Worm (Caenorhabditis elegans) whole organism, early embryonic: ENCODE results near the gene pcp-4.

Experiments used
- B0310.2 ChIP-seq: sonication (generic microtip); optimal IDR thresholded peaks from 2 replicates; lab custom pipeline; 2016; ENCODE audit warnings: mild to moderate bottlenecking, missing genetic modification characterization, missing compliant biosample characterization
- F13C5.2 ChIP-seq: sonication (generic microtip); optimal IDR thresholded peaks from 2 replicates; lab custom pipeline; 2017; ENCODE audit warnings: mild to moderate bottlenecking, missing genetic modification characterization, inconsistent platforms, missing compliant biosample characterization
- aly-1 ChIP-seq: sonication (generic microtip); optimal IDR thresholded peaks from 2 replicates; lab custom pipeline; 2016; ENCODE audit warnings: missing genetic modification characterization, missing compliant biosample characterization
- ama-1 ChIP-seq: fragments of 150-350 bp; optimal IDR thresholded peaks from 2 replicates; lab custom pipeline; 2014
- ceh-13 ChIP-seq: fragments of 200-800 bp; sonication (Bioruptor generic); optimal IDR thresholded peaks from 2 replicates; lab custom pipeline; 2018; ENCODE audit warnings: mild to moderate bottlenecking, missing genetic modification characterization, missing compliant biosample characterization
- ceh-36 ChIP-seq: sonication (generic microtip); optimal IDR thresholded peaks from 2 replicates; lab custom pipeline; 2016; ENCODE audit warnings: missing genetic modification characterization, inconsistent platforms, missing compliant biosample characterization
- ets-7 ChIP-seq: sonication (generic microtip); optimal IDR thresholded peaks from 2 replicates; lab custom pipeline; 2016; ENCODE audit warnings: missing genotype, missing genetic modification characterization, missing compliant biosample characterization
- flt-1 ChIP-seq: fragments of 200-800 bp; sonication (Bioruptor generic); IDR thresholded peaks from 2 replicates; pipeline ENCODE4 v1.3.6; 2022; ENCODE audit warnings: missing genetic modification characterization, missing compliant biosample characterization
- hmbx-1 ChIP-seq: sonication (generic microtip); optimal IDR thresholded peaks from 2 replicates; lab custom pipeline; 2016; ENCODE audit warnings: mild to moderate bottlenecking, missing genetic modification characterization, missing compliant biosample characterization
- hmg-4 ChIP-seq: fragments of 200-800 bp; sonication (Bioruptor generic); optimal IDR thresholded peaks from 2 replicates; lab custom pipeline; 2018; ENCODE audit warnings: mild to moderate bottlenecking, missing genetic modification characterization, missing compliant biosample characterization
- hnd-1 ChIP-seq: sonication (generic microtip); optimal IDR thresholded peaks from 2 replicates; lab custom pipeline; 2016; ENCODE audit warnings: missing genetic modification characterization, missing compliant biosample characterization
- pes-1 ChIP-seq: fragments of 200-800 bp; sonication (Bioruptor generic); IDR thresholded peaks from 2 replicates; pipeline ENCODE4 v1.3.6; 2022; ENCODE audit warnings: missing genetic modification reagents, missing genetic modification characterization, missing compliant biosample characterization
- scrt-1 ChIP-seq: fragments of 200-800 bp; sonication (Bioruptor generic); IDR thresholded peaks from 2 replicates; pipeline ENCODE4 v1.3.6; 2022; ENCODE audit warnings: missing genetic modification characterization, missing compliant biosample characterization
- sea-1 ChIP-seq: fragments of 200-800 bp; sonication (Bioruptor generic); conservative IDR thresholded peaks from 2 replicates; pipeline ENCODE4 v1.3.6; 2022; ENCODE audit warnings: missing genetic modification characterization, missing compliant biosample characterization
- tbx-11 ChIP-seq: fragments of 200-800 bp; sonication (Bioruptor generic); IDR thresholded peaks from 2 replicates; pipeline ENCODE4 v1.3.6; 2022; ENCODE audit warnings: missing genetic modification characterization, missing compliant biosample characterization
- tbx-37 ChIP-seq: fragments of 200-800 bp; sonication (Bioruptor generic); conservative IDR thresholded peaks from 2 replicates; pipeline ENCODE4 v1.3.6; 2022; ENCODE audit warnings: missing genetic modification reagents, missing genetic modification characterization, missing compliant biosample characterization
- tra-4 ChIP-seq: sonication (generic microtip); optimal IDR thresholded peaks from 2 replicates; lab custom pipeline; 2017; ENCODE audit warnings: missing genetic modification characterization, missing compliant biosample characterization

pcp-4 gene

ce11 chrV:19820178-19820577, 10.6 kb downstream of the pcp-4 start:
- TF ChIP-seq hnd-1 (tag; lab: Kevin White, UChicago) = no peak
- TF ChIP-seq ets-7 (tag; lab: Kevin White, UChicago) = no peak
- peak; percentile 87 for TF ChIP-seq ceh-36 (tag; lab: Kevin White, UChicago)

ce11 chrV:19814833-19815232, 16.0 kb downstream of the pcp-4 start, which contains the start of gene daf-28:
daf-28 (plus strand) TSS chrV:19815133.
- no peak for TF ChIP-seq tra-4 (tag; lab: Kevin White, UChicago)
- no peak for TF ChIP-seq ama-1
- TF ChIP-seq hmg-4 = no peak
- TF ChIP-seq hmbx-1 (tag; lab: Kevin White, UChicago) = no peak
- no peak for TF ChIP-seq tbx-11 (GFP tag; lab: Robert Waterston, UW)
- TF ChIP-seq tbx-37 = no peak
- no peak for TF ChIP-seq sea-1 (GFP tag; lab: Robert Waterston, UW)
- no peak for TF ChIP-seq ets-7 (tag; lab: Kevin White, UChicago)
- no peak for TF ChIP-seq pes-1 (GFP tag; lab: Robert Waterston, UW)
- TF ChIP-seq ceh-36 (tag; lab: Kevin White, UChicago) = no peak
- no peak for TF ChIP-seq flt-1
- TF ChIP-seq F13C5.2 (tag; lab: Kevin White, UChicago) = no peak
- TF ChIP-seq ceh-13 (GFP tag; lab: Kevin White, UChicago) = no peak
- TF ChIP-seq B0310.2 = no peak
- TF ChIP-seq scrt-1 = no peak
- no peak for TF ChIP-seq hnd-1 (tag; lab: Kevin White, UChicago)
- TF ChIP-seq aly-1 (tag; lab: Kevin White, UChicago) = no peak

ce11 chrV:19805548-19805947, 25.3 kb downstream of the pcp-4 start:
- TF ChIP-seq sea-1 (GFP tag; lab: Robert Waterston, UW) = no peak
- no peak for TF ChIP-seq hnd-1 (tag; lab: Kevin White, UChicago)
- TF ChIP-seq flt-1 = no peak
- no peak for TF ChIP-seq scrt-1
- TF ChIP-seq hmbx-1 (tag; lab: Kevin White, UChicago) = no peak
- no peak for TF ChIP-seq pes-1 (GFP tag; lab: Robert Waterston, UW)
- no peak for TF ChIP-seq B0310.2
- no peak for TF ChIP-seq aly-1 (tag; lab: Kevin White, UChicago)
- no peak for TF ChIP-seq ama-1
- TF ChIP-seq ceh-36 (tag; lab: Kevin White, UChicago) = no peak
- no peak for TF ChIP-seq tra-4 (tag; lab: Kevin White, UChicago)
- TF ChIP-seq tbx-11 (GFP tag; lab: Robert Waterston, UW) = no peak
- no peak for TF ChIP-seq hmg-4
- TF ChIP-seq ets-7 (tag; lab: Kevin White, UChicago) = no peak
- TF ChIP-seq F13C5.2 (tag; lab: Kevin White, UChicago) = no peak
- no peak for TF ChIP-seq tbx-37

- TF ChIP-seq hmg-4 (no peak), ceh-36 (tag; lab: Kevin White, UChicago) (no peak), flt-1 (no peak), tbx-11 (GFP tag; lab: Robert Waterston, UW) (no peak), hnd-1 (tag; lab: Kevin White, UChicago) (no peak)
Measured at ce11 chrV:19802797-19803196, 28.0 kb downstream of the pcp-4 start.

ce11 chrV:19801033-19801432, 29.8 kb downstream of the pcp-4 start, which contains the start of gene Y116F11B.2:
Y116F11B.2 (minus strand) TSS chrV:19801133.
- TF ChIP-seq tra-4 (tag; lab: Kevin White, UChicago) (no peak), tbx-11 (GFP tag; lab: Robert Waterston, UW) (no peak), ama-1 (no peak), aly-1 (tag; lab: Kevin White, UChicago) (no peak), ets-7 (tag; lab: Kevin White, UChicago) (no peak), scrt-1 (no peak), ceh-36 (tag; lab: Kevin White, UChicago) (no peak), hmbx-1 (tag; lab: Kevin White, UChicago) (no peak), flt-1 (no peak), pes-1 (GFP tag; lab: Robert Waterston, UW) (no peak), tbx-37 (no peak), F13C5.2 (tag; lab: Kevin White, UChicago) (no peak), ceh-13 (GFP tag; lab: Kevin White, UChicago) (no peak)

- TF ChIP-seq ama-1 (no peak), pes-1 (GFP tag; lab: Robert Waterston, UW) (no peak), hmbx-1 (tag; lab: Kevin White, UChicago) (no peak), ets-7 (tag; lab: Kevin White, UChicago) (no peak), tbx-11 (GFP tag; lab: Robert Waterston, UW) (no peak), aly-1 (tag; lab: Kevin White, UChicago) (no peak), sea-1 (GFP tag; lab: Robert Waterston, UW) (no peak), tra-4 (tag; lab: Kevin White, UChicago) (no peak), B0310.2 (no peak), hmg-4 (no peak), flt-1 (no peak), ceh-13 (GFP tag; lab: Kevin White, UChicago) (no peak), hnd-1 (tag; lab: Kevin White, UChicago) (no peak), tbx-37 (no peak), ceh-36 (tag; lab: Kevin White, UChicago) (no peak)
Measured at ce11 chrV:19794931-19795330, 35.9 kb downstream of the pcp-4 start, which contains the start of gene M162.7. M162.7 (minus strand) TSS chrV:19795031.

ce11 chrV:19790248-19790647, 40.6 kb downstream of the pcp-4 start:
- TF ChIP-seq ets-7 (tag; lab: Kevin White, UChicago) = no peak
- no peak for TF ChIP-seq ama-1
- TF ChIP-seq B0310.2 = no peak
- no peak for TF ChIP-seq tbx-11 (GFP tag; lab: Robert Waterston, UW)
- TF ChIP-seq pes-1 (GFP tag; lab: Robert Waterston, UW) = no peak
- no peak for TF ChIP-seq aly-1 (tag; lab: Kevin White, UChicago)
- TF ChIP-seq hnd-1 (tag; lab: Kevin White, UChicago) = no peak
- no peak for TF ChIP-seq tra-4 (tag; lab: Kevin White, UChicago)

ce11 chrV:19788360-19788759, 42.5 kb downstream of the pcp-4 start, which contains the start of gene clec-258:
clec-258 (plus strand) TSS chrV:19788440.
- TF ChIP-seq hnd-1 (tag; lab: Kevin White, UChicago) (no peak), ceh-36 (tag; lab: Kevin White, UChicago) (no peak), tbx-37 (no peak), ama-1 (no peak), F13C5.2 (tag; lab: Kevin White, UChicago) (no peak), aly-1 (tag; lab: Kevin White, UChicago) (no peak), ceh-13 (GFP tag; lab: Kevin White, UChicago) (no peak), pes-1 (GFP tag; lab: Robert Waterston, UW) (no peak), flt-1 (no peak), scrt-1 (no peak), hmbx-1 (tag; lab: Kevin White, UChicago) (no peak), tbx-11 (GFP tag; lab: Robert Waterston, UW) (no peak), hmg-4 (no peak), ets-7 (tag; lab: Kevin White, UChicago) (no peak), sea-1 (GFP tag; lab: Robert Waterston, UW) (no peak)
